Worm (Caenorhabditis elegans): ENCODE data around the gene F36F12.1.
"Not testable (repeated sequence)": the region's sequence is repeated elsewhere in the genome, so short reads cannot be mapped to it uniquely, and the experiment has no call there.

DNA sequence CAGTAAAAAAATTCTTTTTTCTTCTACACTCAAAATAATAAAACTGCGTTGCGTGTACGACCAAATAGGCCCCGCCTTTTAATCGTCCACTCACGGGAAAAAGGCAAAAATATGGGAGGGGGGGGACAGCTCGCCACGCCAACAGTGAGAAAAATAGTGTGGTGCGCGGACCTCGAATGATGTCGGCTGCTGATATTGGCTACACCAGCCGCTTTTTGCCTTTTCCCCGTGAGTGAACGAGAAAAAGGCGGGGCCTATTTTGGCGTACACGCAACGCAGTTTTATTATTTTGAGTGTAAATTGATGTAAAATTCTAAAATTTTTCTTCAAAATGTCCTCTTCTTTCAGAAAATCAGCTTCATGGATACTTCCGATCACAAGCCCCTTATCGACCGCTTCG lies 12.7 kb downstream of the F36F12.1 start, which contains the start of gene ztf-28:
- TF ChIP-seq lin-15B (tag; optimal IDR thresholded peaks at IDR 0.05); nhr-71 (tag; optimal IDR thresholded peaks at IDR 0.05); ama-1 (optimal IDR thresholded peaks at IDR 0.05): not testable (repeated sequence)
